Fruit fly (Drosophila melanogaster): ENCODE data around the gene kin17.

DNA sequence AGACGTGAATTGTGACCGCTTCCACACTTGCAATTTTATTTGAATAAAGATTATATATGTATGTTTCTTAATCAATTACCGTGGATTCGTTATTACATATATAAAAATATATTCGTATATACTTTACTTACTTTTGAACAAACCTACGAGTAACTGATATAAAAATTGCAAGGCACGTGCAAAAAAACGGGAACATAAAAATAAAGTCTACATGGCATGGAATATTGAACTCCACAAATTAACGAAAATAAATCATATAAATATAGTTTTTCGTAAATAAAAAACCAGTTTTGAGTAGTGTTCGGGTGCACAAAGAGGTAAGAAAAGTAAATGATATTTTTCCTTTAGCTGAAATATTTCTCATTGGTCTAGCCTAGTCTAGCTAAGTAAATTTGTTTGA lies 14.3 kb upstream of the kin17 start, which contains the start of gene Spn77Bc:
- TF ChIP-seq psq (optimal IDR thresholded peaks at IDR 0.05) (no peak), h (optimal IDR thresholded peaks at IDR 0.05) (no peak), insv (optimal IDR thresholded peaks at IDR 0.05) (no peak), Myc (optimal IDR thresholded peaks at IDR 0.05) (no peak), Sin3A (optimal IDR thresholded peaks at IDR 0.05) (no peak), ttk (optimal IDR thresholded peaks at IDR 0.05) (no peak)
